Fruit fly (Drosophila melanogaster): ENCODE measurements around the gene mtgo.
A peak's percentile ranks its signal among the peaks of the same experiment; 100 is the strongest.

- TF ChIP-seq CG13296 (GFP tag; optimal IDR thresholded peaks at IDR 0.05) (no peak), cg (GFP tag; optimal IDR thresholded peaks at IDR 0.05) (peak; percentile 85), nom (GFP tag; optimal IDR thresholded peaks at IDR 0.05) (peak; percentile 85), TFAM (GFP tag; optimal IDR thresholded peaks at IDR 0.05) (no peak), CG1233 (GFP tag; optimal IDR thresholded peaks at IDR 0.05) (no peak), Ssrp (tag; optimal IDR thresholded peaks at IDR 0.05) (no peak), CG17361 (GFP tag; IDR thresholded peaks at IDR 0.05) (no peak), Atf6 (GFP tag; IDR thresholded peaks at IDR 0.05) (no peak)
Observed at dm6 chr2L:16587654-16588348, 43.0 kb downstream of the mtgo start.

Data from whole organism, embryonic.